Fruit fly (Drosophila melanogaster) whole organism, pupa: ENCODE measurements around the gene CG13002.

Source experiments
- CG10348 ChIP-seq: fragments of 200-800 bp; sonication (Bioruptor generic); IDR thresholded peaks from 2 replicates; pipeline ENCODE4 v1.3.6; 2022; ENCODE audit warnings: missing biosample characterization, missing genetic modification characterization
- CG12605 ChIP-seq: fragments of 200-800 bp; sonication (Bioruptor generic); IDR thresholded peaks from 2 replicates; pipeline ENCODE4 v1.3.6; 2022; ENCODE audit warnings: missing biosample characterization, missing genetic modification characterization
- CG13204 ChIP-seq: fragments of 200-800 bp; sonication (Bioruptor generic); optimal IDR thresholded peaks from 2 replicates; lab custom pipeline; 2018; ENCODE audit warnings: missing biosample characterization, mild to moderate bottlenecking, missing genetic modification characterization, moderate library complexity
- CG14655 ChIP-seq: fragments of 200-800 bp; sonication (Bioruptor generic); optimal IDR thresholded peaks from 3 replicates; lab custom pipeline; 2017; ENCODE audit warnings: mild to moderate bottlenecking, missing biosample characterization, missing genetic modification reagents, missing genetic modification characterization
- CG15710 ChIP-seq: fragments of 200-800 bp; sonication (Bioruptor generic); optimal IDR thresholded peaks from 2 replicates; lab custom pipeline; 2018; ENCODE audit warnings: missing biosample characterization, mild to moderate bottlenecking, missing genetic modification characterization, moderate library complexity
- CG17806 ChIP-seq: fragments of 200-800 bp; sonication (Bioruptor generic); optimal IDR thresholded peaks from 2 replicates; lab custom pipeline; 2018; ENCODE audit warnings: missing biosample characterization, mild to moderate bottlenecking, missing genetic modification characterization, moderate library complexity
- CG32121 ChIP-seq: fragments of 200-800 bp; sonication (Bioruptor generic); IDR thresholded peaks from 2 replicates; pipeline ENCODE4 v1.3.6; 2022; ENCODE audit warnings: missing biosample characterization, missing genetic modification characterization
- CG34367 ChIP-seq: fragments of 200-800 bp; sonication (Bioruptor generic); optimal IDR thresholded peaks from 2 replicates; lab custom pipeline; 2018; ENCODE audit warnings: missing biosample characterization, mild to moderate bottlenecking, missing genetic modification characterization
- CG4496 ChIP-seq: fragments of 200-800 bp; sonication (Bioruptor generic); IDR thresholded peaks from 3 replicates; pipeline ENCODE4 v1.3.6; 2022; ENCODE audit warnings: missing biosample characterization, missing genetic modification characterization
- CG8159 ChIP-seq: fragments of 200-800 bp; sonication (Bioruptor generic); optimal IDR thresholded peaks from 3 replicates; lab custom pipeline; 2018; ENCODE audit warnings: missing biosample characterization, mild to moderate bottlenecking, missing genetic modification characterization, moderate library complexity
- CG8301 ChIP-seq: fragments of 200-800 bp; sonication (Bioruptor generic); optimal IDR thresholded peaks from 2 replicates; lab custom pipeline; 2018; ENCODE audit warnings: missing biosample characterization, mild to moderate bottlenecking, missing genetic modification characterization
- CG9948 ChIP-seq: fragments of 200-800 bp; sonication (Bioruptor generic); optimal IDR thresholded peaks from 2 replicates; lab custom pipeline; 2018; ENCODE audit warnings: missing biosample characterization, mild to moderate bottlenecking, missing genetic modification characterization, moderate library complexity
- D1 ChIP-seq: fragments of 200-800 bp; sonication (Bioruptor generic); optimal IDR thresholded peaks from 2 replicates; lab custom pipeline; 2018; ENCODE audit warnings: missing biosample characterization, mild to moderate bottlenecking, missing genetic modification characterization, moderate library complexity
- EcR ChIP-seq: fragments of 200-800 bp; sonication (Bioruptor generic); optimal IDR thresholded peaks from 3 replicates; lab custom pipeline; 2019; ENCODE audit warnings: missing biosample characterization, missing genetic modification characterization, mild to moderate bottlenecking, moderate library complexity, missing genetic modification reagents
- Ets98B ChIP-seq: fragments of 200-800 bp; sonication (Bioruptor generic); IDR thresholded peaks from 2 replicates; pipeline ENCODE4 v1.3.6; 2022; ENCODE audit warnings: missing biosample characterization, missing genetic modification characterization
- Pif1A ChIP-seq: fragments of 200-800 bp; sonication (Bioruptor generic); optimal IDR thresholded peaks from 3 replicates; lab custom pipeline; 2016; ENCODE audit warnings: missing biosample characterization, missing genetic modification characterization
- Pif1B ChIP-seq: fragments of 200-800 bp; sonication (Bioruptor generic); optimal IDR thresholded peaks from 3 replicates; lab custom pipeline; 2016; ENCODE audit warnings: missing biosample characterization, missing genetic modification characterization
- Snoo ChIP-seq: fragments of 200-800 bp; sonication (Bioruptor generic); optimal IDR thresholded peaks from 3 replicates; lab custom pipeline; 2017; ENCODE audit warnings: missing biosample characterization, mild to moderate bottlenecking, missing genetic modification characterization, inconsistent platforms
- fd96Ca ChIP-seq: fragments of 200-800 bp; sonication (Bioruptor generic); IDR thresholded peaks from 3 replicates; pipeline ENCODE4 v1.3.6; 2022; ENCODE audit warnings: missing biosample characterization, missing genetic modification characterization
- gl ChIP-seq: fragments of 200-800 bp; sonication (Bioruptor generic); optimal IDR thresholded peaks from 2 replicates; lab custom pipeline; 2018; ENCODE audit warnings: missing biosample characterization, mild to moderate bottlenecking, missing genetic modification characterization
- rn ChIP-seq: fragments of 200-800 bp; sonication (Bioruptor generic); IDR thresholded peaks from 2 replicates; pipeline ENCODE4 v1.3.6; 2022; ENCODE audit warnings: missing biosample characterization, missing genetic modification characterization

Gene CG13002

DNA sequence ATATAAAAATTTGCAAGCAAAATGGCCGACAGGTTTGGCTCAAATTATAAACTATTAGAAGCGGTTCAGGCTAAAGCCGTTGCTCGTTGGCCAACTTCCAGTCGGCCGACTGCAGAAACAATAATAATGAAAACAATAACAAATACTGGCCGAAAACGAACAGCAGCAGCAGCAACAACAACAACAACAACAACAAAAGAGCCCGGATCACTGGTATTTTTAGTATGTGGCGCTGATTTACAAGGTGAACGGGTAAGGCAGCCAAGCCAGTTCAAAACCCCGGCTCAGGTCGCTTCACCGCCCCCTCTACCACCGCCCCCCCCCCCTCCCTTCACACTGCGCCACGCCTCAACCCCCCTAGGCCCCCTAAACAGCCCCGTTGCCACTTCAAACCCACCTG is 10.7 kb downstream of the CG13002 start:
- TF ChIP-seq CG34367 (tag; lab: Kevin White, UChicago), result no peak
- TF ChIP-seq CG32121 (GFP tag; lab: Robert Waterston, UW), result 0 out of 2 replicates have a peak, but pooled peaks have one; percentile 1
- TF ChIP-seq CG14655 (GFP tag; lab: Kevin White, UChicago), result no peak
- TF ChIP-seq EcR, result peak; percentile 60
- no peak for TF ChIP-seq CG9948
- TF ChIP-seq Ets98B (GFP tag; lab: Robert Waterston, UW), result no peak
- no peak for TF ChIP-seq Snoo
- no peak for TF ChIP-seq CG12605 (GFP tag; lab: Robert Waterston, UW)
- no peak for TF ChIP-seq CG10348

DNA sequence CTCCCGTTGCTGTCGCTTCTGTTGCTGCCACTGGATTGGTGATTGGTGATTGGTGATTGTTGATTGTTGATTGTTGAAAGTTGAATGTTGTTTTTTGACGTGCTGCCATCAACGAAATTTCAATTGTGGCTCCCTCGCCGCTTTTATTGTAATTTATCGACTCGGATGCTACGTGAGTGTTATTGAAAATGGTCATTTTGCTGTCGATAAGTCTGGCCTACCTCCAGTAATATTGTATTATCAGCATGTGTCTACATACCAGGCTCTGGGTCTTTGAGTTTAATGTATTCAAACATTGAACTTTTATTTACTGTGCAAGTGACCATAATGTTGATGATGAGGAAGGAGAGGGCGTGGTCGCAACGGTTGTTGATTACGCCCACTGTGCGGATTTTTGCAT is 12.8 kb downstream of the CG13002 start:
- no peak for TF ChIP-seq CG32121 (GFP tag; lab: Robert Waterston, UW)
- TF ChIP-seq, all 21 proteins: peak for 0

dm6 chrX:16906065-16906464 is 16.5 kb downstream of the CG13002 start:
- TF ChIP-seq CG10348, result no peak
- peak; percentile 70 for TF ChIP-seq CG4496 (GFP tag; lab: Robert Waterston, UW)
- TF ChIP-seq D1 (tag; lab: Kevin White, UChicago), result no peak
- no peak for TF ChIP-seq CG34367 (tag; lab: Kevin White, UChicago)
- no peak for TF ChIP-seq rn (GFP tag; lab: Robert Waterston, UW)
- peak; percentile 34 for TF ChIP-seq Pif1A (GFP tag; lab: Kevin White, UChicago)
- peak; percentile 33 for TF ChIP-seq EcR
- peak; percentile 66; the same call in 1 of the 2 replicates for TF ChIP-seq Ets98B (GFP tag; lab: Robert Waterston, UW)
- 0 out of 3 replicates have a peak, but pooled peaks have one; percentile 43 for TF ChIP-seq fd96Ca (GFP tag; lab: Robert Waterston, UW)
- TF ChIP-seq CG14655 (GFP tag; lab: Kevin White, UChicago), result no peak
- TF ChIP-seq Pif1B (GFP tag; lab: Kevin White, UChicago), result peak; percentile 33
- TF ChIP-seq CG9948, result no peak
- TF ChIP-seq CG32121 (GFP tag; lab: Robert Waterston, UW), result peak; percentile 71
- TF ChIP-seq CG15710, result no peak
- TF ChIP-seq CG8301 (tag; lab: Kevin White, UChicago), result no peak
- no peak for TF ChIP-seq CG17806
- no peak for TF ChIP-seq CG13204 (GFP tag; lab: Kevin White, UChicago)
- peak; percentile 12 for TF ChIP-seq CG8159 (tag; lab: Kevin White, UChicago)
- TF ChIP-seq Snoo, result no peak
- TF ChIP-seq gl, result peak; percentile 29
- no peak; the same call in 1 of the 2 replicates for TF ChIP-seq CG12605 (GFP tag; lab: Robert Waterston, UW)

DNA sequence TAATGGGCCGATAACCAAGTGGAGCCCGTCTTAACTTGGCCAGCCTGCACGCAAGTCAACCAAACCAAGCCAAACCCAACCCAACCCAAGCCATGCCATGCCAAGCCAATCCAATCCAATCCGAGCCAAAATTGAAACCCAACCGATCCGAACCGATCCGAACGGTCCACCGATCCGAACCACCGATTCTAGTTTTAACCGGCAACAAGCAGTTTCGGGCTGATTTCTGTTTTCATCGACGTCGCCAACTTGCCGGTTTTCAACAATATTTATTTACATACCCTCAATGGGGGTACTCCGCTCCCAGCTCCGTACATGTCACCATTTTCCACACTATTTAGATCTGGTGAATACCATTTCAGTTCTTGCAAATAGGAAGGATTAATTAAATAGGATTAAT is 17.4 kb downstream of the CG13002 start:
- no peak for TF ChIP-seq CG8159 (tag; lab: Kevin White, UChicago)
- no peak for TF ChIP-seq CG10348
- TF ChIP-seq Pif1A (GFP tag; lab: Kevin White, UChicago), result no peak
- TF ChIP-seq EcR, result no peak
- no peak for TF ChIP-seq CG15710
- TF ChIP-seq CG12605 (GFP tag; lab: Robert Waterston, UW), result no peak
- no peak for TF ChIP-seq CG17806
- no peak for TF ChIP-seq CG14655 (GFP tag; lab: Kevin White, UChicago)
- TF ChIP-seq Pif1B (GFP tag; lab: Kevin White, UChicago), result no peak
- TF ChIP-seq D1 (tag; lab: Kevin White, UChicago), result no peak
- no peak for TF ChIP-seq CG8301 (tag; lab: Kevin White, UChicago)
- TF ChIP-seq CG32121 (GFP tag; lab: Robert Waterston, UW), result no peak
- TF ChIP-seq Ets98B (GFP tag; lab: Robert Waterston, UW), result 0 out of 2 replicates have a peak, but pooled peaks have one; percentile 11
- no peak for TF ChIP-seq gl
- TF ChIP-seq CG13204 (GFP tag; lab: Kevin White, UChicago), result no peak
- TF ChIP-seq rn (GFP tag; lab: Robert Waterston, UW), result no peak
- 0 out of 3 replicates have a peak, but pooled peaks have one; percentile 29 for TF ChIP-seq CG4496 (GFP tag; lab: Robert Waterston, UW)

- TF ChIP-seq gl (no peak), CG10348 (no peak), rn (GFP tag; lab: Robert Waterston, UW) (no peak), Pif1A (GFP tag; lab: Kevin White, UChicago) (no peak), CG8301 (tag; lab: Kevin White, UChicago) (no peak), CG4496 (GFP tag; lab: Robert Waterston, UW) (no peak), CG13204 (GFP tag; lab: Kevin White, UChicago) (no peak), CG32121 (GFP tag; lab: Robert Waterston, UW) (no peak)
These were observed 18.1 kb downstream of the CG13002 start for dm6 chrX:16907675-16908074.

dm6 chrX:16909297-16909696 is 19.7 kb downstream of the CG13002 start:
- TF ChIP-seq EcR (no peak), CG10348 (no peak), CG4496 (GFP tag; lab: Robert Waterston, UW) (no peak), CG15710 (no peak), Pif1A (GFP tag; lab: Kevin White, UChicago) (no peak), rn (GFP tag; lab: Robert Waterston, UW) (no peak), D1 (tag; lab: Kevin White, UChicago) (no peak), Ets98B (GFP tag; lab: Robert Waterston, UW) (no peak), CG13204 (GFP tag; lab: Kevin White, UChicago) (no peak), Snoo (no peak), fd96Ca (GFP tag; lab: Robert Waterston, UW) (no peak), CG14655 (GFP tag; lab: Kevin White, UChicago) (no peak), CG32121 (GFP tag; lab: Robert Waterston, UW) (no peak), CG34367 (tag; lab: Kevin White, UChicago) (no peak), CG8159 (tag; lab: Kevin White, UChicago) (no peak), CG9948 (no peak), Pif1B (GFP tag; lab: Kevin White, UChicago) (no peak)
- TF ChIP-seq, all 21 proteins: peak for 0
